Fruit fly (Drosophila melanogaster) whole organism: ENCODE measurements around the gene vls.

Source experiments
- CG8478 ChIP-seq: fragments of >200 bp; optimal IDR thresholded peaks from 2 replicates; lab custom pipeline; 2018; ENCODE audit warnings: inconsistent platforms
- Dll ChIP-seq: fragments of >200 bp; optimal IDR thresholded peaks from 2 replicates; lab custom pipeline; 2017
- EcR ChIP-seq, 2 experiments: fragments of >200 bp; optimal IDR thresholded peaks; 2 replicates each; lab custom pipeline; 2017; ENCODE audit warnings: missing biosample characterization in 2 of 2, missing genetic modification characterization in 2 of 2, missing genetic modification reagents in 2 of 2
- pan ChIP-seq: fragments of >200 bp; optimal IDR thresholded peaks from 2 replicates; lab custom pipeline; 2017
- psq ChIP-seq: fragments of >200 bp; optimal IDR thresholded peaks from 2 replicates; lab custom pipeline; 2017
- usp ChIP-seq: fragments of >200 bp; optimal IDR thresholded peaks from 2 replicates; lab custom pipeline; 2017; ENCODE audit warnings: missing biosample characterization, missing genetic modification characterization, mixed read lengths

Gene vls

DNA sequence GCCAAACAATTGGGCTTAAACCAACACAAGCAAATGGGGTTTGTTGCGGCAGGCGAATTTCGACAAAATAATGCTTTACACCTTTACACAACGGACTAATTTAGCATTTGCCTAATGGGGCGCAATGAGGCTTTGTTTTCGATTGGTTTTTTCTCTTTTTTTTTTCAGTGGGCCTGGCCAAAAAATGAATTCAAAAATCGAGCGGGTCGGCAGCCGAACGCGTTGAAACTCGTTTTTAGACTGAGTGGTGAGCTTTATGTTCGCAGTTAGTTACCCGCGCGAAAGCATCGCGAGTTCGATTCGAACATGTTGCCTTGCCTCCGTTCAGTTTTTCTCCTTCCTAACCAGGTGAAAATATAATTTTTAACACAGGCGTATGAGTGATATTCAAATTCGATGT, 48.4 kb downstream of the vls start, which contains the start of gene CG43861:
Gene CG43861, minus strand, starts transcription at position 228 of the 400 bp plus-strand sequence.
- no peak for TF ChIP-seq CG8478 (lab: Kevin White, UChicago)
- no peak for TF ChIP-seq Dll (lab: Kevin White, UChicago)
- TF ChIP-seq pan (lab: Kevin White, UChicago) = no peak
- TF ChIP-seq usp (GFP tag; lab: Kevin White, UChicago) = no peak
- TF ChIP-seq EcR (GFP tag; optimal IDR thresholded peaks at IDR 0.05; lab: Kevin White, UChicago) = no peak
- no peak for TF ChIP-seq psq (lab: Kevin White, UChicago)

dm6 chr2L:20016448-20016847, 49.0 kb downstream of the vls start:
- no peak for TF ChIP-seq CG8478 (lab: Kevin White, UChicago)
- TF ChIP-seq Dll (lab: Kevin White, UChicago) = no peak
- TF ChIP-seq usp (GFP tag; lab: Kevin White, UChicago) = no peak
- no peak for TF ChIP-seq psq (lab: Kevin White, UChicago)
- no peak for TF ChIP-seq pan (lab: Kevin White, UChicago)
- no peak for TF ChIP-seq EcR (GFP tag; optimal IDR thresholded peaks at IDR 0.05; lab: Kevin White, UChicago)
